Fruit fly (Drosophila melanogaster): ENCODE results near the gene pdgy.

pdgy gene

dm6 chrX:14909051-14909450, 44.3 kb downstream of the pdgy start:
- TF ChIP-seq pan (optimal IDR thresholded peaks at IDR 0.05), result no peak
- TF ChIP-seq EcR (GFP tag; optimal IDR thresholded peaks at IDR 0.05), result no peak
- TF ChIP-seq CG8478 (optimal IDR thresholded peaks at IDR 0.05), result no peak
- no peak for TF ChIP-seq psq (optimal IDR thresholded peaks at IDR 0.05)
- TF ChIP-seq Dll (optimal IDR thresholded peaks at IDR 0.05), result no peak
- no peak for TF ChIP-seq usp (GFP tag; optimal IDR thresholded peaks at IDR 0.05)

DNA sequence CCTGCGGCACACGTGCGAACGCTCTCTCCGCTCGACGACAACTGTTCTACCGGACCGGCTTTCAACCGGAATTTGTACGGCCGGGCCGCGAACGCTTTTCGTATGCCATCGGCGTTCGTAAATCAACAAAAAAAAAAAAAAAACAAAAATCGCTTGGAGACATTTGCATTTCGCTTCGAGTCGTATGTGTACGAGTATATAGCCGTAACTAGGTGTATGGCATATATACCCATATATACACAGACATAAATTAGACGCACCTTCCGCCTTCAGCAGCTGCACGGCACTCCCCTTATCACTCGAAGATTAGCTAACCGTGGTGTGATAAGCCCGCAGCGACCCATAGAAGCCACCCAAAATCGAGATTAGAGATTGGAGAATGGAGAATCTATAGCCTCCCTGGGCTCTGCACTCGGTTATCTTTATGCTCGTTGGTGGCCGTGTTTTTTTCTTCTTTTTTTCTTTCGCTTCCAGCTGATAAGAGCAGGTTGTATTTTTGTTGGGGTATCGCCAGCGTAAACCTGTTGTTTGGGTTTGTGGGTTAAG, 47.8 kb downstream of the pdgy start, which contains the start of gene CG9512:
Gene CG9512 (minus strand): TSS at position 51 of the 546 bp plus-strand sequence.
- TF ChIP-seq CG8478 (optimal IDR thresholded peaks at IDR 0.05) (no peak), psq (optimal IDR thresholded peaks at IDR 0.05) (no peak), EcR (GFP tag; optimal IDR thresholded peaks at IDR 0.05) (no peak), pan (optimal IDR thresholded peaks at IDR 0.05) (no peak), usp (GFP tag; optimal IDR thresholded peaks at IDR 0.05) (no peak), Dll (optimal IDR thresholded peaks at IDR 0.05) (no peak)

- TF ChIP-seq EcR (GFP tag; optimal IDR thresholded peaks at IDR 0.05), result no peak
- no peak for TF ChIP-seq pan (optimal IDR thresholded peaks at IDR 0.05)
- no peak for TF ChIP-seq psq (optimal IDR thresholded peaks at IDR 0.05)
- TF ChIP-seq CG8478 (optimal IDR thresholded peaks at IDR 0.05), result no peak
Observed at dm6 chrX:14897592-14897991, 55.7 kb downstream of the pdgy start.

- TF ChIP-seq CG8478 (optimal IDR thresholded peaks at IDR 0.05), result no peak
- TF ChIP-seq Dll (optimal IDR thresholded peaks at IDR 0.05), result no peak
- no peak for TF ChIP-seq usp (GFP tag; optimal IDR thresholded peaks at IDR 0.05)
- no peak for TF ChIP-seq pan (optimal IDR thresholded peaks at IDR 0.05)
- no peak for TF ChIP-seq EcR (GFP tag; optimal IDR thresholded peaks at IDR 0.05)
- TF ChIP-seq psq (optimal IDR thresholded peaks at IDR 0.05), result no peak
Observed at dm6 chrX:14896791-14897190, 56.5 kb downstream of the pdgy start, which contains the start of gene CG9514. Gene CG9514 (minus strand): TSS chrX:14896891.

DNA sequence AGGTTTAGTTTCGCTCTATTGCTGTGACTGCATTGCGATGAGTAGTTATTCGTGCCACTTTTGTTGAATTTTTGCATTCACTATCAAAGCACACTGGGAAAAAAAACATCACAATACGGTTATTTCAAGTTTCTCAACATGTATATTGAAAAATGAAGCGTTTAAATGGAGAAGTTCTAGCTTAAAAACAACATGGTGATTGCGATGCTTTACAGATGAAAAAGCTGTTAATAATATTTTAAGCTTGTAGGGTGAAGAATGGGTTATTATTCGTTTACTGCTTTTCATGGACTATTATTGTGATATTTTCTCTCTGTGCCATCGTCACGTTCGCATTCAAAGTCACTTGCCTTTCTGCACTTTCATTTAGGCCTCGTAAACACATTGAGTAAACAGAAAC, 57.0 kb downstream of the pdgy start:
- TF ChIP-seq Dll (optimal IDR thresholded peaks at IDR 0.05) (no peak), CG8478 (optimal IDR thresholded peaks at IDR 0.05) (no peak)

DNA sequence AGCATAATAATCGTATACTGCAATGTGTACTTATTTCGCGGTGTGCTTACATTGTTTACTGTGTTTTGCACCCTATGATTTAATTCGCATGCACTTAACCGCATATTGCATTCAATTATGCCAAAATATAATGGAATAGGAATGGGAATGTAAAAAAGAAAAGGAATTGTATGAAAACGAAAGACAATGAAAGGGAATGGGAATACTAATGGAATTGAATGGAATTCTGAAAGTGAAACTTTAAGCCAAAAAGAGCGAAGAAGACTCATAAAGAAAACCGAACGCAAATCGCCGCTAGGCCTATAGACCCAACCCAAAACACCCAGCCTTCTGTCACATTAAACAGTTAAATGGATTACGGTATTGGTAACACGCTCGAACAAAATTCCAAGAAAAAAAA, 59.5 kb downstream of the pdgy start:
- TF ChIP-seq Dll (optimal IDR thresholded peaks at IDR 0.05), result no peak
- TF ChIP-seq pan (optimal IDR thresholded peaks at IDR 0.05), result no peak
- TF ChIP-seq CG8478 (optimal IDR thresholded peaks at IDR 0.05), result no peak
- TF ChIP-seq psq (optimal IDR thresholded peaks at IDR 0.05), result no peak
- TF ChIP-seq usp (GFP tag; optimal IDR thresholded peaks at IDR 0.05), result no peak
- no peak for TF ChIP-seq EcR (GFP tag; optimal IDR thresholded peaks at IDR 0.05)

dm6 chrX:14892303-14892702, 61.0 kb downstream of the pdgy start:
- no peak for TF ChIP-seq psq (optimal IDR thresholded peaks at IDR 0.05)
- TF ChIP-seq usp (GFP tag; optimal IDR thresholded peaks at IDR 0.05), result no peak
- no peak for TF ChIP-seq CG8478 (optimal IDR thresholded peaks at IDR 0.05)
- TF ChIP-seq Dll (optimal IDR thresholded peaks at IDR 0.05), result no peak
- no peak for TF ChIP-seq pan (optimal IDR thresholded peaks at IDR 0.05)
- no peak for TF ChIP-seq EcR (GFP tag; optimal IDR thresholded peaks at IDR 0.05)

dm6 chrX:14885554-14885953, 67.8 kb downstream of the pdgy start:
- TF ChIP-seq CG8478 (optimal IDR thresholded peaks at IDR 0.05) (no peak), EcR (GFP tag; optimal IDR thresholded peaks at IDR 0.05) (no peak), usp (GFP tag; optimal IDR thresholded peaks at IDR 0.05) (no peak), Dll (optimal IDR thresholded peaks at IDR 0.05) (no peak), pan (optimal IDR thresholded peaks at IDR 0.05) (no peak), psq (optimal IDR thresholded peaks at IDR 0.05) (no peak)

- TF ChIP-seq CG8478 (optimal IDR thresholded peaks at IDR 0.05) (no peak), usp (GFP tag; optimal IDR thresholded peaks at IDR 0.05) (no peak), pan (optimal IDR thresholded peaks at IDR 0.05) (no peak), psq (optimal IDR thresholded peaks at IDR 0.05) (no peak), EcR (GFP tag; optimal IDR thresholded peaks at IDR 0.05) (no peak), Dll (optimal IDR thresholded peaks at IDR 0.05) (no peak)
Observed at dm6 chrX:14883993-14884392, 69.3 kb downstream of the pdgy start.
